ENCODE assay signal across 5 worm cellular contexts in genomic region chrV:2192117-2192516, ce11.
TF ChIP-seq lines count a peak whose summit lies in the region.

Gene nhr-13, plus strand, starts transcription at chrV:2192485.

TF ChIP-seq in whole organism, L1 larva, 84 proteins besides CTCF, POLR2A, EP300 and RAD21 (continues in another document):
- TF ChIP-seq sup-37 (GFP tag; optimal IDR thresholded peaks at IDR 0.05; lab: Kevin White, UChicago) (no peak), mdl-1 (tag; optimal IDR thresholded peaks at IDR 0.05; lab: Kevin White, UChicago) (peak in 1 of 2 experiments; percentile 43), dsc-1 (tag; optimal IDR thresholded peaks at IDR 0.05; lab: Kevin White, UChicago) (peak; percentile 64), mef-2 (tag; optimal IDR thresholded peaks at IDR 0.05; lab: Kevin White, UChicago) (no peak), grh-1 (GFP tag; IDR thresholded peaks at IDR 0.05; lab: Robert Waterston, UW) (no peak), efl-1 (optimal IDR thresholded peaks at IDR 0.05; lab: Kevin White, UChicago) (peak in 1 of 2 experiments; percentile 17), efl-1 (GFP tag; optimal IDR thresholded peaks at IDR 0.05 in 1 of 2; lab: Kevin White, UChicago) (peak in 1 of 2 experiments; percentile 50), zag-1 (tag; optimal IDR thresholded peaks at IDR 0.05; lab: Kevin White, UChicago) (no peak), nhr-237 (tag; optimal IDR thresholded peaks at IDR 0.05; lab: Kevin White, UChicago) (no peak), hlh-4 (tag; optimal IDR thresholded peaks at IDR 0.05; lab: Kevin White, UChicago) (no peak), fkh-4 (tag; optimal IDR thresholded peaks at IDR 0.05; lab: Kevin White, UChicago; ENCODE audit: borderline replicate concordance) (no peak), rnt-1 (tag; optimal IDR thresholded peaks at IDR 0.05; lab: Kevin White, UChicago) (peak; percentile 18), lin-35 (GFP tag; optimal IDR thresholded peaks at IDR 0.05; lab: Kevin White, UChicago) (peak in 1 of 2 experiments; percentile 36), skn-1 (tag; optimal IDR thresholded peaks at IDR 0.05; lab: Kevin White, UChicago) (no peak), nhr-90 (tag; optimal IDR thresholded peaks at IDR 0.05; lab: Kevin White, UChicago; ENCODE audit: poor library complexity) (peak; percentile 17), ztf-4 (tag; optimal IDR thresholded peaks at IDR 0.05; lab: Kevin White, UChicago) (no peak), elt-2 (tag; optimal IDR thresholded peaks at IDR 0.05; lab: Kevin White, UChicago) (peak; percentile 50), pqm-1 (tag; optimal IDR thresholded peaks at IDR 0.05; lab: Kevin White, UChicago) (no peak)

TF ChIP-seq in whole organism, L2 larva, 48 proteins besides CTCF, POLR2A, EP300 and RAD21:
- TF ChIP-seq gmeb-1 (tag; optimal IDR thresholded peaks at IDR 0.05; lab: Kevin White, UChicago) = peak; percentile 43
- no peak for TF ChIP-seq dmd-4 (tag; optimal IDR thresholded peaks at IDR 0.05; lab: Kevin White, UChicago)
- peak; percentile 15 for TF ChIP-seq fos-1 (tag; optimal IDR thresholded peaks at IDR 0.05; lab: Kevin White, UChicago)
- TF ChIP-seq sma-9 (GFP tag; optimal IDR thresholded peaks at IDR 0.05; lab: Kevin White, UChicago) = peak; percentile 32
- TF ChIP-seq sma-9 (tag; optimal IDR thresholded peaks at IDR 0.05; lab: Kevin White, UChicago) = no peak
- TF ChIP-seq unc-39 (tag; optimal IDR thresholded peaks at IDR 0.05; lab: Kevin White, UChicago) = no peak
- no peak for TF ChIP-seq sma-3 (GFP tag; optimal IDR thresholded peaks at IDR 0.05; lab: Kevin White, UChicago)
- TF ChIP-seq F13H6.1 (tag; optimal IDR thresholded peaks at IDR 0.05; lab: Kevin White, UChicago) = no peak
- TF ChIP-seq blmp-1 (tag; optimal IDR thresholded peaks at IDR 0.05; lab: Kevin White, UChicago; ENCODE audit: insufficient read depth) = no peak
- peak; percentile 13 for TF ChIP-seq crh-2 (tag; optimal IDR thresholded peaks at IDR 0.05; lab: Kevin White, UChicago)
- TF ChIP-seq ama-1 (optimal IDR thresholded peaks at IDR 0.05; lab: Kevin White, UChicago) = no peak
- no peak for TF ChIP-seq ZK546.5 (tag; optimal IDR thresholded peaks at IDR 0.05; lab: Kevin White, UChicago)
- no peak for TF ChIP-seq nhr-77 (tag; optimal IDR thresholded peaks at IDR 0.05; lab: Kevin White, UChicago)
- no peak for TF ChIP-seq C34F6.9 (tag; optimal IDR thresholded peaks at IDR 0.05; lab: Kevin White, UChicago)
- TF ChIP-seq nhr-25 (tag; optimal IDR thresholded peaks at IDR 0.05; lab: Kevin White, UChicago) = no peak

TF ChIP-seq in whole organism, L3 larva, 47 proteins besides CTCF, POLR2A, EP300 and RAD21:
- no peak for TF ChIP-seq eor-1 (tag; optimal IDR thresholded peaks at IDR 0.05; lab: Kevin White, UChicago)
- no peak for TF ChIP-seq ceh-82 (tag; optimal IDR thresholded peaks at IDR 0.05; lab: Kevin White, UChicago)
- no peak for TF ChIP-seq elt-1 (tag; optimal IDR thresholded peaks at IDR 0.05; lab: Kevin White, UChicago)
- TF ChIP-seq unc-62 (GFP tag; optimal IDR thresholded peaks at IDR 0.05; lab: Kevin White, UChicago) = no peak
- TF ChIP-seq nhr-67 (tag; optimal IDR thresholded peaks at IDR 0.05; lab: Kevin White, UChicago) = no peak
- peak; percentile 4 for TF ChIP-seq nfya-1 (tag; optimal IDR thresholded peaks at IDR 0.05; lab: Kevin White, UChicago; ENCODE audit: insufficient read depth)
- TF ChIP-seq ceh-9 (tag; optimal IDR thresholded peaks at IDR 0.05; lab: Kevin White, UChicago) = no peak
- no peak for TF ChIP-seq snpc-4 (tag; optimal IDR thresholded peaks at IDR 0.05; lab: Kevin White, UChicago)
- no peak for TF ChIP-seq ZK546.5 (tag; optimal IDR thresholded peaks at IDR 0.05; lab: Kevin White, UChicago)
- no peak for TF ChIP-seq ceh-16 (tag; optimal IDR thresholded peaks at IDR 0.05; lab: Kevin White, UChicago)
- no peak for TF ChIP-seq nhr-12 (tag; optimal IDR thresholded peaks at IDR 0.05; lab: Kevin White, UChicago)
- TF ChIP-seq mdl-1 (tag; optimal IDR thresholded peaks at IDR 0.05; lab: Kevin White, UChicago) = no peak
- TF ChIP-seq ceh-28 (tag; optimal IDR thresholded peaks at IDR 0.05; lab: Kevin White, UChicago) = no peak
- TF ChIP-seq ama-1 (optimal IDR thresholded peaks at IDR 0.05; lab: Kevin White, UChicago) = no peak
- no peak for TF ChIP-seq nhr-25 (tag; optimal IDR thresholded peaks at IDR 0.05; lab: Kevin White, UChicago)
- peak; percentile 42 for TF ChIP-seq elt-2 (tag; optimal IDR thresholded peaks at IDR 0.05; lab: Kevin White, UChicago)
- peak; percentile 14 for TF ChIP-seq skn-1 (tag; optimal IDR thresholded peaks at IDR 0.05; lab: Kevin White, UChicago)
- no peak for TF ChIP-seq ztf-4 (tag; optimal IDR thresholded peaks at IDR 0.05; lab: Kevin White, UChicago)
- TF ChIP-seq pha-4 (tag; optimal IDR thresholded peaks at IDR 0.05; lab: Kevin White, UChicago) = peak; percentile 9
- TF ChIP-seq hmg-11 (tag; optimal IDR thresholded peaks at IDR 0.05; lab: Kevin White, UChicago) = peak; percentile 30

TF ChIP-seq in whole organism, L4 larva, 104 proteins besides CTCF, POLR2A, EP300 and RAD21:
- no peak for TF ChIP-seq nhr-41 (GFP tag; IDR thresholded peaks at IDR 0.05; lab: Robert Waterston, UW)
- no peak for TF ChIP-seq daf-16 (GFP tag; optimal IDR thresholded peaks at IDR 0.05; lab: Kevin White, UChicago)
- TF ChIP-seq daf-16 (tag; optimal IDR thresholded peaks at IDR 0.05; lab: Kevin White, UChicago) = peak; percentile 47
- TF ChIP-seq aha-1 (tag; lab: Kevin White, UChicago) = peak; percentile 82
- TF ChIP-seq nhr-28 (tag; optimal IDR thresholded peaks at IDR 0.05; lab: Kevin White, UChicago) = peak; percentile 53
- TF ChIP-seq dve-1 (tag; optimal IDR thresholded peaks at IDR 0.05; lab: Kevin White, UChicago; ENCODE audit: insufficient read depth) = peak; percentile 11
- no peak for TF ChIP-seq ctbp-1 (GFP tag; IDR thresholded peaks at IDR 0.05; lab: Robert Waterston, UW)
- TF ChIP-seq dmd-6 (GFP tag; IDR thresholded peaks at IDR 0.05; lab: Robert Waterston, UW) = peak; percentile 61
- TF ChIP-seq T20F7.1 (GFP tag; optimal IDR thresholded peaks at IDR 0.05; lab: Kevin White, UChicago) = no peak
- TF ChIP-seq hlh-11 (tag; optimal IDR thresholded peaks at IDR 0.05; lab: Kevin White, UChicago) = peak; percentile 35
- peak; percentile 29 for TF ChIP-seq mes-2 (tag; optimal IDR thresholded peaks at IDR 0.05; lab: Kevin White, UChicago; ENCODE audit: poor library complexity, severe bottlenecking)
- peak; percentile 56; the same call in 1 of the 2 replicates for TF ChIP-seq hmg-1.1 (GFP tag; IDR thresholded peaks at IDR 0.05; lab: Robert Waterston, UW)
- TF ChIP-seq mdt-29 (GFP tag; IDR thresholded peaks at IDR 0.05; lab: Robert Waterston, UW) = no peak
- peak; percentile 30 for TF ChIP-seq duxl-1 (tag; optimal IDR thresholded peaks at IDR 0.05; lab: Kevin White, UChicago; ENCODE audit: poor library complexity)
- peak in 1 of 2 experiments; percentile 13 for TF ChIP-seq mdl-1 (tag; optimal IDR thresholded peaks at IDR 0.05; lab: Kevin White, UChicago)
- peak; percentile 53 for TF ChIP-seq hlh-30 (tag; optimal IDR thresholded peaks at IDR 0.05; lab: Kevin White, UChicago; ENCODE audit: insufficient read depth)
TF ChIP-seq in whole organism, L4 larva: peak in this region for 11.

TF ChIP-seq in whole organism, young adult, 124 proteins besides CTCF, POLR2A, EP300 and RAD21:
- no peak for TF ChIP-seq tbx-9 (tag; optimal IDR thresholded peaks at IDR 0.05; lab: Kevin White, UChicago; ENCODE audit: borderline replicate concordance)
- TF ChIP-seq hmg-1.2 (GFP tag; IDR thresholded peaks at IDR 0.05; lab: Robert Waterston, UW) = peak; percentile 92
- TF ChIP-seq nhr-80 (tag; optimal IDR thresholded peaks at IDR 0.05; lab: Kevin White, UChicago) = peak; percentile 47
- no peak for TF ChIP-seq Y95B8A.8 (GFP tag; IDR thresholded peaks at IDR 0.05; lab: Robert Waterston, UW)
- no peak for TF ChIP-seq him-1 (tag; optimal IDR thresholded peaks at IDR 0.05; lab: Kevin White, UChicago)
TF ChIP-seq in whole organism, young adult: peak in this region for 2.
